Worm (Caenorhabditis elegans) whole organism, L4/young adult: ENCODE data around the gene F54D10.8.
"Not testable (repeated sequence)": the region's sequence is repeated elsewhere in the genome, so short reads cannot be mapped to it uniquely, and the experiment has no call there.

Experiments
- W03F9.2 ChIP-seq: fragments of 150-350 bp; optimal IDR thresholded peaks from 2 replicates; lab custom pipeline; 2014; ENCODE audit warnings: missing biosample characterization, missing genetic modification characterization
- him-1 ChIP-seq: sonication (generic microtip); optimal IDR thresholded peaks from 2 replicates; lab custom pipeline; 2016; ENCODE audit warnings: missing genotype, missing genetic modification reagents, missing genetic modification characterization, missing compliant biosample characterization

DNA sequence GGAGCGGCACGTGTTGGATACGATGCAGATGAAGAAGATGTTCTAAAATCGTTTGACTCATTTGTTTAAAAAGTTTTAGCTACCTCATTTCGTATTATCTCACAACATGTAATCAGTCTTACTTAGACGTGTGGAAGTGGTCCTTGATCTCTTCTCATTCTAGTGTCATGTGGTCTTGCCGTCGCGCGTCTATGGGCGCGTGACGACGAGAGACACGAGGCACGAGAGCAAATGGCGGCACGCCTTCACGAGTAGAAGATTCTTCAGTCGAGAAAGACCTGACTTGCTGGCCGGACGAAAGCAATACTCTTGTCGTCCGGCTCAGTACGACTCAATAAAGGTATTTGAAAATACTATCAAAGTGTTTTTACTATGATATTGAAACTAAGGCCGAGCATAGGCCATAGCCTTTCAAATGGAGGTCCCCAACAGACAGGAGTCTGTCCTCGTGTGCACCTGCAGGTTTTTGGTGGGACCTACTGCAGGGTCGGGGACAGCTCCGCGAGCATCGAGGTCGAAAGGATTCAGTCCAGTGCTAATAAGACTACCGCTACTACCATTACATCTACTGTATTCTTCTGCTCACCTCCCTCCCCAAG, 11.4 kb downstream of the F54D10.8 start, which contains the start of gene fbxa-24:
- not testable (repeated sequence) for TF ChIP-seq him-1, W03F9.2 (tag; lab: Kevin White, UChicago)
